Worm (Caenorhabditis elegans): ENCODE results near the gene T10B5.10.

ce11 chrV:1869682-1870081, 13.6 kb upstream of the T10B5.10 start, which contains the start of gene T10B5.3:
- no peak for TF ChIP-seq ceh-82 (tag; optimal IDR thresholded peaks at IDR 0.05)
- no peak for TF ChIP-seq alr-1 (tag; optimal IDR thresholded peaks at IDR 0.05; ENCODE audit: borderline replicate concordance)
- no peak for TF ChIP-seq nhr-12 (tag; optimal IDR thresholded peaks at IDR 0.05)
- TF ChIP-seq efl-3 (GFP tag; optimal IDR thresholded peaks at IDR 0.05) = no peak
- TF ChIP-seq efl-1 (optimal IDR thresholded peaks at IDR 0.05) = no peak
- no peak for TF ChIP-seq efl-1 (GFP tag; optimal IDR thresholded peaks at IDR 0.05 in 1 of 2)
- no peak for TF ChIP-seq pax-3 (tag; optimal IDR thresholded peaks at IDR 0.05)
- no peak for TF ChIP-seq egl-27 (tag; optimal IDR thresholded peaks at IDR 0.05)
- TF ChIP-seq lsy-2 (tag; optimal IDR thresholded peaks at IDR 0.05) = no peak
- TF ChIP-seq nhr-28 (tag; optimal IDR thresholded peaks at IDR 0.05) = no peak
- no peak for TF ChIP-seq nhr-77 (tag; optimal IDR thresholded peaks at IDR 0.05)
- no peak for TF ChIP-seq sup-37 (GFP tag; optimal IDR thresholded peaks at IDR 0.05)
- TF ChIP-seq snpc-4 (tag; optimal IDR thresholded peaks at IDR 0.05) = no peak
- no peak for TF ChIP-seq unc-62 (GFP tag; optimal IDR thresholded peaks at IDR 0.05)
- TF ChIP-seq zip-4 (GFP tag; optimal IDR thresholded peaks at IDR 0.05) = no peak

Measured in whole organism, L1 larva.